Fruit fly (Drosophila melanogaster): ENCODE results near the gene CG43208.
A peak's percentile ranks its signal among the peaks of the same experiment; 100 is the strongest.

DNA sequence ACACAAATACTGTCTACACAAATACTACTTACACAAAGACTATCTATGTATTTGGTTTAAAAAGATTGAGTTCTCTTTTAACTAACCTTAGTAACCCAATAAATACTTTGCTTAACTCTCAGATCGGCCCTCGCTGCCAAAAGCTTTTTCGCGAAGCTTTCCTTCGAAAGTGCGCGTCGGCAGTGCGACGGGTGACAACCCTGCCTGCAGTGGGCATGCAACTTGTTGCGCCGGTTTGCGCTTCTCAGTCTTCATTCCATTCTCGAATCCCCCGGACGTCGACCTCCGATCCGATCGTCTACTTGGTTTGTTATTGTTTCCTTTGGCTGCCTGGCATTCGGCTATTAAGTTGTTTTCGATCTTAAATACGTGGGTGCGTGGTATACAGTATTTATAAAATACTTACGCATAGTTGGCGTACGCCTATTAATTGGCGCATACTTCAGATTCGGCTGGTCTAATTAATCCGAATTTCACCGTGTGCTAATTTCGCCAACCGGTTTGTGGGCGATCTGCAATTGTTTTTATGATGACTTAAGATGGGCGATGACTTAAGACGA is 43.0 kb upstream of the CG43208 start, which contains the start of gene CG11686:
- TF ChIP-seq CG1621 (tag; optimal IDR thresholded peaks at IDR 0.05) = peak; percentile 1
- no peak for TF ChIP-seq Sox15 (GFP tag; optimal IDR thresholded peaks at IDR 0.05)
- peak; percentile 71 for TF ChIP-seq Eip78C (GFP tag)
- TF ChIP-seq Eip93F (GFP tag; optimal IDR thresholded peaks at IDR 0.05) = no peak
- TF ChIP-seq CG16779 (tag; optimal IDR thresholded peaks at IDR 0.05) = no peak
- TF ChIP-seq pdm3 (GFP tag; optimal IDR thresholded peaks at IDR 0.05) = no peak
- no peak for TF ChIP-seq salr (GFP tag; optimal IDR thresholded peaks at IDR 0.05)
- TF ChIP-seq CG3919 (GFP tag; optimal IDR thresholded peaks at IDR 0.05) = no peak
